Worm (Caenorhabditis elegans): ENCODE results near the gene fipr-7.

DNA sequence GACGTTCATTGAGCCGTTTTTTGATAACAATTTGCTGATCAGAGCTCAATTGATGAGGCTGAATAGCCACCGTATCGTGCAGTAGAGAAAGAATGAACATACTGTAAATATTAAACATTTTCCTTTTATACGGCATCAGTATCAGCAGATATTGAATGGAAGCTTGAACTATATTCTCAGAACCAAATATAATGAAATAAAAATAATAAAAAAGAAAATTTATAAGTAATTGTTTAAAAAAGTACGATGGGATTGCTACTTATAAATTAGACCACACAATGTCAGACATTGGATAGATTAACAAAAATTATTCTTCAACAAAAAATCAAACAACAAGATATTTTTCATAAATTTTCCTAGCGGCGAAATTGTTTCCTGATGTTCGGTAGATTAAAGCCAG, 23.1 kb upstream of the fipr-7 start, which contains the start of gene rpc-25:
- TF ChIP-seq ZK546.5 (tag; optimal IDR thresholded peaks at IDR 0.05) (no peak), pha-4 (tag; optimal IDR thresholded peaks at IDR 0.05) (no peak), nhr-237 (tag; optimal IDR thresholded peaks at IDR 0.05) (no peak), nhr-11 (tag; optimal IDR thresholded peaks at IDR 0.05) (no peak), R02D3.7 (tag; optimal IDR thresholded peaks at IDR 0.05) (no peak), ceh-9 (tag; optimal IDR thresholded peaks at IDR 0.05) (no peak), nhr-12 (tag; optimal IDR thresholded peaks at IDR 0.05) (no peak), elt-3 (tag; optimal IDR thresholded peaks at IDR 0.05) (no peak), lsy-12 (tag; optimal IDR thresholded peaks at IDR 0.05) (no peak), ztf-11 (tag; optimal IDR thresholded peaks at IDR 0.05) (no peak), ama-1 (optimal IDR thresholded peaks at IDR 0.05) (no peak), unc-62 (GFP tag; optimal IDR thresholded peaks at IDR 0.05) (no peak), jun-1 (tag; optimal IDR thresholded peaks at IDR 0.05) (no peak)
